Worm (Caenorhabditis elegans) whole organism, early embryonic: ENCODE data around the gene pmk-1.

Experiments used
- ama-1 ChIP-seq: fragments of 150-350 bp; optimal IDR thresholded peaks from 2 replicates; lab custom pipeline; 2014
- ceh-13 ChIP-seq: fragments of 200-800 bp; sonication (Bioruptor generic); optimal IDR thresholded peaks from 2 replicates; lab custom pipeline; 2018; ENCODE audit warnings: mild to moderate bottlenecking, missing genetic modification characterization, missing compliant biosample characterization
- ceh-36 ChIP-seq: sonication (generic microtip); optimal IDR thresholded peaks from 2 replicates; lab custom pipeline; 2016; ENCODE audit warnings: missing genetic modification characterization, inconsistent platforms, missing compliant biosample characterization
- hnd-1 ChIP-seq: sonication (generic microtip); optimal IDR thresholded peaks from 2 replicates; lab custom pipeline; 2016; ENCODE audit warnings: missing genetic modification characterization, missing compliant biosample characterization
- tbx-11 ChIP-seq: fragments of 200-800 bp; sonication (Bioruptor generic); IDR thresholded peaks from 2 replicates; pipeline ENCODE4 v1.3.6; 2022; ENCODE audit warnings: missing genetic modification characterization, missing compliant biosample characterization
- tra-4 ChIP-seq: sonication (generic microtip); optimal IDR thresholded peaks from 2 replicates; lab custom pipeline; 2017; ENCODE audit warnings: missing genetic modification characterization, missing compliant biosample characterization

- TF ChIP-seq ama-1 (no peak), tra-4 (no peak), ceh-13 (GFP tag; lab: Kevin White, UChicago) (no peak), ceh-36 (tag; lab: Kevin White, UChicago) (no peak), hnd-1 (tag; lab: Kevin White, UChicago) (no peak), tbx-11 (GFP tag; lab: Robert Waterston, UW) (no peak)
Observed at ce11 chrIV:8126902-8127301, 21.7 kb upstream of the pmk-1 start, which contains the start of gene ceph-41.
